Fruit fly (Drosophila melanogaster): ENCODE data around the gene ara.

DNA sequence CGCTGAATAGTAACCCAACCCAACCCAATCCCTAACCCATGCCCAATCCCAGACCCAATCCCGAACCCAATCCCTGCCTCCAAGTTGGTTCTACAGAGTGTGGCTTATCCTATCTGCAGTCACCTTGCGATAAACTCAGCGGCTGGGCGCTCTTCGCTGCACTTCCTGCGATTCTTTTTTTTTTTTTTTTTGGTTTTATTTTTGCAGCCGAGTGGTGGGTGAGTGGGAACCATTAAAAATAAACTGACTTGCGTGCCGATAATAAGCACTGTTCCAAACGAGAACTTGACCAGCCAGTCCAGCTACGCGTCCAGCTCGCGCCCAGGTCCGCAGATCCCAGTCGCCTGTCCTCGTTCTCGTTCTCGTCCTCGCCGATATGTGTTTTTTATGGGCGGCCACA lies 34.6 kb downstream of the ara start:
- no peak for TF ChIP-seq h (optimal IDR thresholded peaks at IDR 0.05)
- TF ChIP-seq Myc (optimal IDR thresholded peaks at IDR 0.05): no peak
